Fruit fly (Drosophila melanogaster) Kc167 (cell line): ENCODE results near the gene CG3630.

Source experiments
- Myc ChIP-seq: fragments of >200 bp; optimal IDR thresholded peaks from 2 replicates; lab custom pipeline; 2017; ENCODE audit warnings: missing external identifiers
- Sin3A ChIP-seq: fragments of >200 bp; optimal IDR thresholded peaks from 2 replicates; lab custom pipeline; 2018; ENCODE audit warnings: missing external identifiers
- h ChIP-seq: fragments of >200 bp; optimal IDR thresholded peaks from 3 replicates; lab custom pipeline; 2018; ENCODE audit warnings: missing external identifiers
- insv ChIP-seq: fragments of >200 bp; optimal IDR thresholded peaks from 3 replicates; lab custom pipeline; 2018; ENCODE audit warnings: missing external identifiers
- psq ChIP-seq: fragments of >200 bp; optimal IDR thresholded peaks from 2 replicates; lab custom pipeline; 2017; ENCODE audit warnings: missing external identifiers
- ttk ChIP-seq: sonication (Bioruptor generic); optimal IDR thresholded peaks from 2 replicates; lab custom pipeline; 2017; ENCODE audit warnings: missing external identifiers

The CG3630 gene

dm6 chrX:2213759-2214406 lies 51.9 kb downstream of the CG3630 start, which contains the start of gene SmydA-8:
Gene SmydA-8, minus strand, starts transcription at chrX:2213809.
- TF ChIP-seq h (lab: Kevin White, UChicago) (no peak), psq (lab: Kevin White, UChicago) (no peak)

- no peak for TF ChIP-seq Myc (lab: Kevin White, UChicago)
- TF ChIP-seq ttk (lab: Kevin White, UChicago) = no peak
Measured at dm6 chrX:2218455-2218854, 56.5 kb downstream of the CG3630 start.

DNA sequence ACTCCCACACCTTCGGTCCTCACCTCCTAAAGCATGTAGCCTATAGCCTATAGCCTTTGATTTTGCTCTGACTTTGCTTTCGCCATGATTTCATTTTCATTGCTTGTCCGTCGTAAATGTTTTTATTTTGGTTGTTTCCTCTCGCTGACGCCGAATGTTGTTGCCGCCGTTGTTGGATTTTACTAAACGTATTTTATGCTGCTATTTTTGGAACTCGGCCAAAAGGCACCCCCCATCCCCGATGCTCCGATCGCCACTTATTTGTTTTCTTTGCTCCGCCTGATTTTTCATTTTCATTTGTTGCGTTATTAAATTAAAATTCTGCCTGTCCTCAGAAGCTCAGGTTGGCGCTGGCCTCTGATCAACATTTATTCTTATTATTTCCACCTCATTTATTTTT lies 57.2 kb downstream of the CG3630 start:
- TF ChIP-seq ttk (lab: Kevin White, UChicago) (no peak), psq (lab: Kevin White, UChicago) (no peak), Myc (lab: Kevin White, UChicago) (no peak), Sin3A (lab: Kevin White, UChicago) (no peak), h (lab: Kevin White, UChicago) (no peak), insv (lab: Kevin White, UChicago) (no peak)

- no peak for TF ChIP-seq insv (lab: Kevin White, UChicago)
- no peak for TF ChIP-seq h (lab: Kevin White, UChicago)
- TF ChIP-seq Sin3A (lab: Kevin White, UChicago) = no peak
- TF ChIP-seq psq (lab: Kevin White, UChicago) = no peak
- no peak for TF ChIP-seq ttk (lab: Kevin White, UChicago)
- no peak for TF ChIP-seq Myc (lab: Kevin White, UChicago)
Measured at dm6 chrX:2219899-2220298, 57.9 kb downstream of the CG3630 start.

dm6 chrX:2221598-2221997 lies 59.6 kb downstream of the CG3630 start:
- TF ChIP-seq insv (lab: Kevin White, UChicago) (no peak), psq (lab: Kevin White, UChicago) (no peak), Myc (lab: Kevin White, UChicago) (no peak), ttk (lab: Kevin White, UChicago) (no peak), Sin3A (lab: Kevin White, UChicago) (no peak), h (lab: Kevin White, UChicago) (no peak)
